Worm (Caenorhabditis elegans) whole organism, late embryonic: ENCODE results near the gene clc-27.

Experiments
- C08G9.2 ChIP-seq: sonication (generic microtip); optimal IDR thresholded peaks from 2 replicates; lab custom pipeline; 2016; ENCODE audit warnings: mild to moderate bottlenecking, missing genetic modification characterization, moderate library complexity, missing compliant biosample characterization
- C38D4.7 ChIP-seq: fragments of 200-800 bp; sonication (Bioruptor generic); optimal IDR thresholded peaks from 2 replicates; lab custom pipeline; 2018; ENCODE audit warnings: mild to moderate bottlenecking, missing genetic modification characterization, moderate library complexity, missing compliant biosample characterization
- K02D7.2 ChIP-seq: sonication (generic microtip); optimal IDR thresholded peaks from 2 replicates; lab custom pipeline; 2017; ENCODE audit warnings: mild to moderate bottlenecking, missing genetic modification characterization, missing compliant biosample characterization
- T23F11.4 ChIP-seq: fragments of 200-800 bp; sonication (Bioruptor generic); optimal IDR thresholded peaks from 2 replicates; lab custom pipeline; 2018; ENCODE audit warnings: mild to moderate bottlenecking, missing genetic modification characterization, missing compliant biosample characterization
- Y22D7AL.16 ChIP-seq: sonication (generic microtip); optimal IDR thresholded peaks from 2 replicates; lab custom pipeline; 2016; ENCODE audit warnings: missing genetic modification characterization, missing compliant biosample characterization
- ahr-1 ChIP-seq: sonication (generic microtip); optimal IDR thresholded peaks from 2 replicates; lab custom pipeline; 2016; ENCODE audit warnings: missing genetic modification characterization, missing compliant biosample characterization
- ama-1 ChIP-seq: fragments of 150-350 bp; optimal IDR thresholded peaks from 2 replicates; lab custom pipeline; 2014
- ceh-18 ChIP-seq: sonication (generic microtip); optimal IDR thresholded peaks from 2 replicates; lab custom pipeline; 2016; ENCODE audit warnings: missing genetic modification characterization, missing compliant biosample characterization
- ceh-2 ChIP-seq: sonication (generic microtip); optimal IDR thresholded peaks from 2 replicates; lab custom pipeline; 2016; ENCODE audit warnings: missing genotype, missing genetic modification characterization, missing compliant biosample characterization
- ceh-22 ChIP-seq: sonication (generic microtip); optimal IDR thresholded peaks from 2 replicates; lab custom pipeline; 2017; ENCODE audit warnings: missing biosample characterization, missing genetic modification characterization
- ceh-30 ChIP-seq: fragments of 150-350 bp; optimal IDR thresholded peaks from 2 replicates; lab custom pipeline; 2014; ENCODE audit warnings: missing biosample characterization, missing genetic modification characterization
- ceh-45 ChIP-seq: fragments of 200-800 bp; sonication (Bioruptor generic); IDR thresholded peaks from 2 replicates; pipeline ENCODE4 v1.3.6; 2022; ENCODE audit warnings: missing genetic modification reagents, missing genetic modification characterization, missing compliant biosample characterization
- ceh-6 ChIP-seq: fragments of 200-800 bp; sonication (Bioruptor generic); optimal IDR thresholded peaks from 2 replicates; lab custom pipeline; 2018; ENCODE audit warnings: mild to moderate bottlenecking, missing genetic modification characterization, missing compliant biosample characterization
- ceh-9 ChIP-seq: sonication (generic microtip); optimal IDR thresholded peaks from 2 replicates; lab custom pipeline; 2016; ENCODE audit warnings: mild to moderate bottlenecking, missing genetic modification characterization, inconsistent platforms, missing compliant biosample characterization
- elt-2 ChIP-seq: sonication (generic microtip); optimal IDR thresholded peaks from 2 replicates; lab custom pipeline; 2016; ENCODE audit warnings: missing genetic modification reagents, missing genetic modification characterization, missing compliant biosample characterization
- elt-4 ChIP-seq: sonication (generic microtip); optimal IDR thresholded peaks from 2 replicates; lab custom pipeline; 2016; ENCODE audit warnings: missing genetic modification characterization, missing compliant biosample characterization
- eyg-1 ChIP-seq: sonication (generic microtip); optimal IDR thresholded peaks from 2 replicates; lab custom pipeline; 2016; ENCODE audit warnings: missing genotype, missing genetic modification characterization, missing compliant biosample characterization
- hlh-30 ChIP-seq: sonication (generic microtip); optimal IDR thresholded peaks from 2 replicates; lab custom pipeline; 2017; ENCODE audit warnings: antibody characterized with exemption, missing genetic modification characterization, missing compliant biosample characterization; ENCODE audit not compliant: insufficient read depth
- hlh-8 ChIP-seq: sonication (generic microtip); optimal IDR thresholded peaks from 2 replicates; lab custom pipeline; 2016; ENCODE audit warnings: missing genotype, missing genetic modification characterization, missing compliant biosample characterization
- lim-6 ChIP-seq: sonication (generic microtip); optimal IDR thresholded peaks from 2 replicates; lab custom pipeline; 2016; ENCODE audit warnings: missing genetic modification characterization, missing compliant biosample characterization
- nfya-1 ChIP-seq: sonication (generic microtip); optimal IDR thresholded peaks from 2 replicates; lab custom pipeline; 2017; ENCODE audit warnings: missing genetic modification characterization, mild to moderate bottlenecking, missing compliant biosample characterization, antibody characterized with exemption, moderate library complexity
- nhr-11 ChIP-seq: fragments of 150-350 bp; optimal IDR thresholded peaks from 2 replicates; lab custom pipeline; 2014; ENCODE audit warnings: missing biosample characterization, missing genetic modification characterization
- odd-2 ChIP-seq: sonication (generic microtip); optimal IDR thresholded peaks from 2 replicates; lab custom pipeline; 2017; ENCODE audit warnings: antibody characterized with exemption, mild to moderate bottlenecking, missing genetic modification characterization, missing compliant biosample characterization
- pag-3 ChIP-seq: sonication (generic microtip); optimal IDR thresholded peaks from 2 replicates; lab custom pipeline; 2016; ENCODE audit warnings: missing compliant biosample characterization, missing genetic modification characterization, borderline replicate concordance
- pat-9 ChIP-seq: fragments of 200-800 bp; sonication (Bioruptor generic); optimal IDR thresholded peaks from 2 replicates; lab custom pipeline; 2018; ENCODE audit warnings: mild to moderate bottlenecking, missing genetic modification characterization, moderate library complexity, missing compliant biosample characterization
- pha-2 ChIP-seq: sonication (generic microtip); optimal IDR thresholded peaks from 2 replicates; lab custom pipeline; 2017; ENCODE audit warnings: mild to moderate bottlenecking, missing genetic modification characterization, missing compliant biosample characterization
- pqm-1 ChIP-seq: sonication (generic microtip); optimal IDR thresholded peaks from 2 replicates; lab custom pipeline; 2016; ENCODE audit warnings: missing genetic modification characterization, missing compliant biosample characterization
- sdc-2 ChIP-seq: sonication (generic microtip); optimal IDR thresholded peaks from 2 replicates; lab custom pipeline; 2016; ENCODE audit warnings: missing genotype, missing genetic modification characterization, missing compliant biosample characterization
- sox-4 ChIP-seq: sonication (generic microtip); optimal IDR thresholded peaks from 2 replicates; lab custom pipeline; 2017; ENCODE audit warnings: mild to moderate bottlenecking, missing genetic modification characterization, inconsistent platforms, missing compliant biosample characterization
- syd-9 ChIP-seq: sonication (generic microtip); optimal IDR thresholded peaks from 2 replicates; lab custom pipeline; 2016; ENCODE audit warnings: mild to moderate bottlenecking, missing genetic modification characterization, moderate library complexity, missing compliant biosample characterization
- tbx-2 ChIP-seq: sonication (generic microtip); optimal IDR thresholded peaks from 2 replicates; lab custom pipeline; 2016; ENCODE audit warnings: missing genetic modification characterization, missing compliant biosample characterization
- tbx-7 ChIP-seq: sonication (generic microtip); optimal IDR thresholded peaks from 2 replicates; lab custom pipeline; 2016; ENCODE audit warnings: missing genotype, missing genetic modification characterization, missing compliant biosample characterization
- unc-42 ChIP-seq: sonication (generic microtip); optimal IDR thresholded peaks from 2 replicates; lab custom pipeline; 2016; ENCODE audit warnings: missing genotype, missing genetic modification characterization, missing compliant biosample characterization

The clc-27 gene

DNA sequence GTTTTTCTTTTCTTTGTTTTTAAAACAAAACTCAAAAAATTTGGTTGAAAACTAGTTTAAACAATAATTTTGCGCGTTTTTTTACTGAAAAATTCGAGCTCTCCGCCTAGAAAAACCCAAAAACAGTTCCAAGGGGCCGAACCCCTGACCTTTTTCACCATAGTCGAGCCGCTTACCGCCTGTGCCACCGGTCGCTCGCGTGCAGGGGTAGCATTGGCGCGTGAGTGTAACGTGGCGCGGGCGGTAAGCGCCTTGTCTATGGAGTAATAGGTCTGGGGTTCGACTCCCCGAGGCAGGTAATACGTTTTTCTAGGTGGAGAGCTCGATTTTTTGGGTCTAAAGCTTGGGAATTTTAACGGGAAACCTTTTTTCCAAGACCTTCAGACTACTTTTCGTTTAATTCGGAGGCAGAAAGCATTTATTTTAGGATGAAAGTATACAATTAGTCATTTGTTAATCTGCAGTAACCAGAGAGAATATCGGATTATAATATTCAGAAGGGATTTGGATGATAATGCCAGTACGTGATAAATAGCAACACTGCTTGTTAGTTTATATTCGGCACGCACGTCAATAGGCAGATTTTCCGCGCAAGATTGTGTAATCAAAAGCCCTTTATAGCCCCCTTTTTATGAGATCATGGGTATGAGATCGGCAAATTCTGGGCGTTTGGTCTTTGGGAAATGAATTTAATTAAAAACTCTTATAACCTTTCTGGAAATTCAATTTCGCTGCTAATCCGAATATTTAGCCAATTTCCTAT lies 867 bp upstream of the clc-27 start:
- no peak for TF ChIP-seq syd-9
- no peak for TF ChIP-seq unc-42 (tag; lab: Kevin White, UChicago)
- no peak for TF ChIP-seq eyg-1 (tag; lab: Kevin White, UChicago)
- no peak for TF ChIP-seq pha-2 (tag; lab: Kevin White, UChicago)
- no peak for TF ChIP-seq sox-4 (tag; lab: Kevin White, UChicago)
- TF ChIP-seq ceh-45 (GFP tag; lab: Robert Waterston, UW) = no peak
- no peak for TF ChIP-seq elt-4 (tag; lab: Kevin White, UChicago)
- no peak for TF ChIP-seq lim-6 (tag; lab: Kevin White, UChicago)
- TF ChIP-seq C38D4.7 (GFP tag; lab: Kevin White, UChicago) = no peak
- TF ChIP-seq ceh-2 (tag; lab: Kevin White, UChicago) = no peak
- TF ChIP-seq tbx-2 (tag; lab: Kevin White, UChicago) = no peak
- no peak for TF ChIP-seq pag-3 (tag; lab: Kevin White, UChicago)
- TF ChIP-seq, all 69 proteins: peak for 0

DNA sequence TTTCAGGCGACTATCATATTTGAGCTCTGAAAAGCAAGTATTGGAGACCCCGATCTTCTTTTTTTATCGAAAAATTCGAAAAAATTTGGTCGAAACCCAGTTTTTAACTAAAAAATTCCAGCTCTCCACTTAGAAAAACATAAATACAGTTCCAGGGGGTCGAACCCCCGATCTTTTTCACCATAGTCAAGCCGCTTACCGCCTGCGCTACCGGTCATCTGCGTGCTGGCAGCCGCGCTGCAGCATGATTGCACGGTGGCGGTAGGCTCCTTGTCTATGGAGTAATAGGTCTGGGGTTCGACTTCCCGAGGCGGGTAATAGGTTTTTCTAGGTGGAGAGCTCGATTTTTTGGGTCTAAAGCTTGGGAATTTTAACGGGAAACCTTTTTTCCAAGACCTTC lies 1.6 kb downstream of the clc-27 start, which contains the start of gene clc-24:
Gene clc-24 (plus strand): TSS at position 263 of the 400 bp plus-strand sequence.
- no peak for TF ChIP-seq ama-1 (lab: Kevin White, UChicago)
- TF ChIP-seq hlh-8 (tag; lab: Kevin White, UChicago) = no peak
- no peak for TF ChIP-seq nhr-11 (tag; lab: Kevin White, UChicago)
- TF ChIP-seq hlh-30 (tag; lab: Kevin White, UChicago) = no peak
- no peak for TF ChIP-seq K02D7.2 (tag; lab: Kevin White, UChicago)
- TF ChIP-seq Y22D7AL.16 (tag; lab: Kevin White, UChicago) = no peak
- no peak for TF ChIP-seq T23F11.4
- TF ChIP-seq C38D4.7 (GFP tag; lab: Kevin White, UChicago) = no peak
- no peak for TF ChIP-seq C08G9.2 (tag; lab: Kevin White, UChicago)
- TF ChIP-seq pha-2 (tag; lab: Kevin White, UChicago) = no peak
- no peak for TF ChIP-seq pag-3 (tag; lab: Kevin White, UChicago)
- TF ChIP-seq ceh-30 (tag; lab: Kevin White, UChicago) = no peak
- TF ChIP-seq ceh-2 (tag; lab: Kevin White, UChicago) = no peak
- TF ChIP-seq ceh-9 (tag; lab: Kevin White, UChicago) = no peak
- TF ChIP-seq eyg-1 (tag; lab: Kevin White, UChicago) = no peak
- TF ChIP-seq sdc-2 = no peak
- TF ChIP-seq elt-2 (tag; lab: Kevin White, UChicago) = no peak
- TF ChIP-seq, all 69 proteins: peak for 0

DNA sequence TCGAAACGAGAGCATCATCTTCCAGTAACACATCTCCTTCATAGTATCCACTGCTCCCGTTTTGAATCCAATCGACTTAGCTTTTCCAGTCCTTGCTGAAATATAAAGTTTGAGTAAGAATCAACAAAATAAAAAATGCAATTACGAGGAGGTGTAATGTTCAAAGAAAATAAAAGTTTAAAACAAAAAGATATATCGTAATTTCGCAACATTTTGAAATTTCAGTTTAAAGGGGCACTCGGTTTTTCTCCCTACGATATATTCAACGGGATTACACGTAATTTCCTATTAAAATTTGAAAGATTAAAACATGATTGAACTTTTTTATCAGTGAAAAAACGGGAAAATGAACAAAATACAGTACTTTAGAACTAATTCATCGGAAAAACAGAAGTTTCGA lies 7.9 kb downstream of the clc-27 start, which contains the start of gene Y34F4.3:
Gene Y34F4.3 (minus strand): TSS at position 101 of the 400 bp plus-strand sequence.
- TF ChIP-seq pha-2 (tag; lab: Kevin White, UChicago) = no peak
- no peak for TF ChIP-seq eyg-1 (tag; lab: Kevin White, UChicago)
- no peak for TF ChIP-seq tbx-7 (tag; lab: Kevin White, UChicago)
- no peak for TF ChIP-seq ceh-18 (tag; lab: Kevin White, UChicago)
- no peak for TF ChIP-seq tbx-2 (tag; lab: Kevin White, UChicago)
- TF ChIP-seq ahr-1 = no peak
- no peak for TF ChIP-seq C38D4.7 (GFP tag; lab: Kevin White, UChicago)

DNA sequence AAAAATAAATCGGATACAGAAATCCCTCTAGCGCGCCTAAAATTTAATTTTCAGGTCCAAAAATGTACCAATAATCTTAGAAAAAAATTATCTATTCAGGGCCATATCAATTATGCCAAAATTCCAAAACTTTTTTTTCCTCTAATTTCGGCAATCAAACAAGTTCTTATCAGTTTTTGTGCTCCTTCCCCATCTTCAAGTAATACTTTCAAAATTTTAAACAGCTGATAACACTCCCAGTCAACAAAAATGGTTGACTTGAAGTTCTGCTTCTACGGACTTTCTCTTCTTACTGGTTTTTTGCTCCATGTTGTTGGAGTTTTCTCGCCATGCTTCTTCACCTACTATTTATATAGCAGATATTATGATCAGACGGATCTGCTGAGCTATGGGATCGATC lies 12.5 kb downstream of the clc-27 start, which contains the start of gene clc-23:
Gene clc-23 (plus strand): TSS at position 223 of the 400 bp plus-strand sequence.
- TF ChIP-seq ceh-6 (GFP tag; lab: Kevin White, UChicago) (no peak), Y22D7AL.16 (tag; lab: Kevin White, UChicago) (no peak), T23F11.4 (no peak), ceh-18 (tag; lab: Kevin White, UChicago) (no peak), odd-2 (no peak), tbx-7 (tag; lab: Kevin White, UChicago) (no peak), hlh-8 (tag; lab: Kevin White, UChicago) (no peak), ceh-2 (tag; lab: Kevin White, UChicago) (no peak), pat-9 (tag; lab: Kevin White, UChicago) (no peak), pha-2 (tag; lab: Kevin White, UChicago) (no peak), syd-9 (no peak), nfya-1 (no peak), pqm-1 (tag; lab: Kevin White, UChicago) (no peak), ceh-22 (tag; lab: Kevin White, UChicago) (no peak)
